Worm (Caenorhabditis elegans): ENCODE data around the gene obr-2.

DNA sequence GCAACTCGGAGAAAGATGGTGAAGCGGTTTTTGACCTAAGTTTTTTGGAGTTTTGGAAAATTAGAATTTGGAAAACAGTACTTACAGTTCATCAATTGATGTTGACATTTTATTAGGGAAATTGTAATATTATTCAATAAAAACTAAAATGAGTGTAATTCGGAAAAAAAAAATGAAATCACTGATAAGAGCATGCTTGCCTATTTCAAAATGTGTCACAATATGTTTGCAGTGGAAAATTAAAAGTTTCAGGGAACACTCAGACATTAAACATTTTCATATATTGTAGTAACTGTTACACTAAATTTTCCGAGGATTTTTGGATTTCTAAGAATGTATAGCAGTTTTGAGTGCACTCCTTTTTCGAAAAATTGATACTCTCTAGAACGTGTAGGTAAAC lies 38.3 kb upstream of the obr-2 start, which contains the start of the genes fbxa-82 and C25D7.5:
- no peak for TF ChIP-seq ets-7 (tag; optimal IDR thresholded peaks at IDR 0.05)
- no peak for TF ChIP-seq flt-1 (GFP tag; IDR thresholded peaks at IDR 0.05)
- TF ChIP-seq scrt-1 (GFP tag; IDR thresholded peaks at IDR 0.05): no peak
- no peak for TF ChIP-seq ceh-36 (tag; optimal IDR thresholded peaks at IDR 0.05)
- no peak for TF ChIP-seq ama-1 (optimal IDR thresholded peaks at IDR 0.05)
- TF ChIP-seq tra-4 (tag; optimal IDR thresholded peaks at IDR 0.05): no peak
- no peak for TF ChIP-seq pes-1 (GFP tag; IDR thresholded peaks at IDR 0.05)
- no peak for TF ChIP-seq tbx-37 (GFP tag; conservative IDR thresholded peaks at IDR 0.05)
- TF ChIP-seq F13C5.2 (tag; optimal IDR thresholded peaks at IDR 0.05): no peak
